Worm (Caenorhabditis elegans) whole organism, L1 larva: Measurements from ENCODE around the gene F02C9.1.

Experiments
- aly-2 ChIP-seq: fragments of 150-350 bp; optimal IDR thresholded peaks from 2 replicates; lab custom pipeline; 2014; ENCODE audit warnings: missing biosample characterization, missing genetic modification characterization
- fkh-10 ChIP-seq: sonication (generic microtip); optimal IDR thresholded peaks from 2 replicates; lab custom pipeline; 2017; ENCODE audit warnings: missing biosample characterization, missing genetic modification reagents, missing genetic modification characterization
- lin-13 ChIP-seq: fragments of 150-350 bp; optimal IDR thresholded peaks from 2 replicates; lab custom pipeline; 2014; ENCODE audit warnings: missing biosample characterization, missing genetic modification reagents, missing genetic modification characterization
- mep-1 ChIP-seq: fragments of 150-350 bp; optimal IDR thresholded peaks from 2 replicates; lab custom pipeline; 2014; ENCODE audit warnings: missing biosample characterization, missing genetic modification characterization

DNA sequence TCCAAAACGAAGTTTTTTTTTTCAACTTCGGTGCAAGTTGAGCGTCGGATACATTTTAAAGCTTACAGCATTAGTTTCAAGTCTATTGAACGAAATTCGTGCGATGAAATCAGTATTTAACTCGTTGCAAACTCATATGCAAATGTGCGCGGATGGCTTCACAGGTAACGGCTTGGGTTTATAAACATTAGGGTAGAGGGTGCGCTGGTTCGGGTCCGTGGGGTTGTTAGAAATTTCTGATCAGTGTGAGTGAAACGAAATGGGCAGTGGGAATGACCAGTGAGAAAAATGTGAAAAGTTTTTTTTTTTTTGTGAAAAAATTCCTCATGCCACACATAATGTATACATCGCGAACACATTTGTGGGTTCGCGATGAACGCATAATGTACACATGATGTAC lies 24.6 kb downstream of the F02C9.1 start:
- TF ChIP-seq mep-1 (tag; lab: Kevin White, UChicago): no peak
- TF ChIP-seq lin-13 (GFP tag; lab: Kevin White, UChicago): no peak
- TF ChIP-seq aly-2 (tag; lab: Kevin White, UChicago): no peak
- TF ChIP-seq fkh-10: no peak
